Fruit fly (Drosophila melanogaster): Measurements from ENCODE around the gene CG13280.

DNA sequence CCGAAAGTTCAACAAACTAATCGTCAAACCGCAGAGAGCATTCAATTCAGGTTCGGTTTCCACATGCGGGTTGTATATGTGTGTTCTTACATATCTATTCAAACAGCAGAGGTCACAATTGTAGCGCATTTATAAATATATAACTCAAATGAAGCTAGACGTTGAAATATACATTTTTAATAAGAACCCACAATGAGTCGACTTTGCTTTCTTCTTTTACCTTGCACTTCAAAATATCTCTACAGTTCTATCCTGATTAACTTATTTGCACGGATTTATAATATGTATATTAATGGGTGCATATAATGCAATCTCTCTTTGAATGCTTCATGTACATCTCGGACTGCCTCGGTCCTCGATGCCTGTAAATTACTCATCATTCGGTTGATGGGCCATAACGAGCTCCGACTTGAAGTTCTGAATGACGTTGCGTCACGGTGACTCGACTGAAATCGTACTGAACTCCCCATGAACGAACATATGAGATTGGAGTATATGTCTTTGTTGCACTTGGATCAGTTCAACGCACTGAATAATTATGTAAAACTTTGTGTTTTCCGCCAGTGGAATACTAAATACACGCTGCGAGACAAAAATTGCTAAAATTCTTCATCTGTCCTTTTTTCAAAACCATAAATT, 2.4 kb downstream of the CG13280 start:
- TF ChIP-seq usp (GFP tag; optimal IDR thresholded peaks at IDR 0.05) (no peak), psq (optimal IDR thresholded peaks at IDR 0.05) (no peak), pan (optimal IDR thresholded peaks at IDR 0.05) (no peak)

Data from whole organism.